Fruit fly (Drosophila melanogaster) whole organism, embryonic: ENCODE measurements around the gene Sumo.

Experiments
- Atf3 ChIP-seq: fragments of 200-800 bp; sonication (Bioruptor generic); optimal IDR thresholded peaks from 3 replicates; lab custom pipeline; 2016; ENCODE audit warnings: missing biosample characterization, missing genetic modification characterization
- CG15479 ChIP-seq: fragments of 200-800 bp; sonication (Bioruptor generic); optimal IDR thresholded peaks from 3 replicates; lab custom pipeline; 2019; ENCODE audit warnings: missing biosample characterization, mild to moderate bottlenecking, missing genetic modification characterization, moderate library complexity
- Nf-YC ChIP-seq: fragments of 200-800 bp; optimal IDR thresholded peaks from 3 replicates; lab custom pipeline; 2019; ENCODE audit warnings: missing biosample characterization, mild to moderate bottlenecking, missing genetic modification characterization, moderate library complexity
- cwo ChIP-seq: fragments of 200-800 bp; sonication (Bioruptor generic); optimal IDR thresholded peaks from 3 replicates; lab custom pipeline; 2017; ENCODE audit warnings: missing biosample characterization, missing genetic modification characterization, mild to moderate bottlenecking, moderate library complexity, missing genetic modification reagents

- TF ChIP-seq Atf3 (GFP tag; lab: Kevin White, UChicago) (no peak), Nf-YC (tag; lab: Kevin White, UChicago) (no peak), CG15479 (no peak), cwo (GFP tag; lab: Kevin White, UChicago) (no peak)
Observed at dm6 chr2L:7013157-7013556, 45.7 kb upstream of the Sumo start, which contains the start of gene CG43322.
